Fruit fly (Drosophila melanogaster) whole organism, embryonic: ENCODE measurements around the gene CG15461.

Experiments
- Abd-B ChIP-seq: fragments of 200-800 bp; sonication (Bioruptor generic); optimal IDR thresholded peaks from 2 replicates; lab custom pipeline; 2018; ENCODE audit warnings: missing biosample characterization, mild to moderate bottlenecking, missing genetic modification characterization, moderate library complexity
- Ada2b ChIP-seq: fragments of 200-800 bp; sonication (Bioruptor generic); IDR thresholded peaks from 2 replicates; pipeline ENCODE4 v1.3.6; 2022; ENCODE audit warnings: missing biosample characterization, missing genetic modification characterization
- Blimp-1 ChIP-seq: fragments of 200-800 bp; sonication (Bioruptor generic); optimal IDR thresholded peaks from 3 replicates; lab custom pipeline; 2018; ENCODE audit warnings: missing biosample characterization, missing genetic modification characterization, mild to moderate bottlenecking, moderate library complexity, missing genetic modification reagents
- CG10462 ChIP-seq: fragments of 200-800 bp; sonication (Bioruptor generic); optimal IDR thresholded peaks from 2 replicates; lab custom pipeline; 2016; ENCODE audit warnings: missing biosample characterization, missing genetic modification characterization
- CG10654 ChIP-seq: fragments of 200-800 bp; sonication (Bioruptor generic); optimal IDR thresholded peaks from 2 replicates; lab custom pipeline; 2016; ENCODE audit warnings: missing biosample characterization, missing genetic modification characterization
- CG13123 ChIP-seq: fragments of 200-800 bp; sonication (Bioruptor generic); optimal IDR thresholded peaks from 2 replicates; lab custom pipeline; 2016; ENCODE audit warnings: missing biosample characterization, missing genetic modification characterization
- CG14667 ChIP-seq: fragments of 200-800 bp; sonication (Bioruptor generic); IDR thresholded peaks from 2 replicates; pipeline ENCODE4 v1.3.6; 2022; ENCODE audit warnings: missing biosample characterization, missing genetic modification characterization
- CG14710 ChIP-seq: fragments of 200-800 bp; sonication (Bioruptor generic); optimal IDR thresholded peaks from 3 replicates; lab custom pipeline; 2019; ENCODE audit warnings: missing biosample characterization, mild to moderate bottlenecking, missing genetic modification characterization, moderate library complexity
- CG15601 ChIP-seq: fragments of 200-800 bp; sonication (Bioruptor generic); optimal IDR thresholded peaks from 3 replicates; lab custom pipeline; 2019; ENCODE audit warnings: missing biosample characterization, mild to moderate bottlenecking, missing genetic modification characterization, moderate library complexity
- CG2120 ChIP-seq: fragments of 200-800 bp; sonication (Bioruptor generic); optimal IDR thresholded peaks from 3 replicates; lab custom pipeline; 2016; ENCODE audit warnings: missing biosample characterization, missing genetic modification characterization
- CG2129 ChIP-seq: fragments of 200-800 bp; sonication (Bioruptor generic); IDR thresholded peaks from 2 replicates; pipeline ENCODE4 v1.3.6; 2022; ENCODE audit warnings: missing biosample characterization, missing genetic modification characterization; ENCODE audit not compliant: partially characterized antibody
- CG30431 ChIP-seq: fragments of 200-800 bp; sonication (Bioruptor generic); optimal IDR thresholded peaks from 2 replicates; lab custom pipeline; 2017; ENCODE audit warnings: missing biosample characterization, missing genetic modification characterization
- CG32532 ChIP-seq: fragments of 200-800 bp; sonication (Bioruptor generic); IDR thresholded peaks from 2 replicates; pipeline ENCODE4 v1.3.6; 2022; ENCODE audit warnings: missing biosample characterization, missing genetic modification characterization
- CG4730 ChIP-seq: fragments of 200-800 bp; sonication (Bioruptor generic); IDR thresholded peaks from 2 replicates; pipeline ENCODE4 v1.3.6; 2022; ENCODE audit warnings: missing biosample characterization, missing genetic modification characterization
- CG4820 ChIP-seq: fragments of 200-800 bp; sonication (Bioruptor generic); optimal IDR thresholded peaks from 3 replicates; lab custom pipeline; 2016; ENCODE audit warnings: missing biosample characterization, missing genetic modification characterization
- CG6683 ChIP-seq: fragments of 200-800 bp; sonication (Bioruptor generic); optimal IDR thresholded peaks from 2 replicates; lab custom pipeline; 2017; ENCODE audit warnings: missing biosample characterization, mild to moderate bottlenecking, missing genetic modification characterization, missing genetic modification reagents
- CG7372 ChIP-seq: fragments of 200-800 bp; sonication (Bioruptor generic); IDR thresholded peaks from 2 replicates; pipeline ENCODE4 v1.3.6; 2022; ENCODE audit warnings: missing biosample characterization, missing genetic modification characterization
- CG7987 ChIP-seq: fragments of 200-800 bp; sonication (Bioruptor generic); optimal IDR thresholded peaks from 2 replicates; lab custom pipeline; 2018; ENCODE audit warnings: missing biosample characterization, mild to moderate bottlenecking, missing genetic modification characterization, moderate library complexity
- CG9215 ChIP-seq: fragments of 200-800 bp; sonication (Bioruptor generic); IDR thresholded peaks from 2 replicates; pipeline ENCODE4 v1.3.6; 2022; ENCODE audit warnings: missing biosample characterization, missing genetic modification characterization
- CoRest ChIP-seq: fragments of 200-800 bp; sonication (Bioruptor generic); optimal IDR thresholded peaks from 3 replicates; lab custom pipeline; 2018; ENCODE audit warnings: missing biosample characterization, mild to moderate bottlenecking, missing genetic modification characterization, moderate library complexity
- CrebB ChIP-seq: fragments of 200-800 bp; sonication (Bioruptor generic); optimal IDR thresholded peaks from 3 replicates; lab custom pipeline; 2018; ENCODE audit warnings: missing biosample characterization, mild to moderate bottlenecking, missing genetic modification characterization
- Hsf ChIP-seq: fragments of 200-800 bp; sonication (Bioruptor generic); optimal IDR thresholded peaks from 3 replicates; lab custom pipeline; 2016; ENCODE audit warnings: missing biosample characterization, missing genetic modification characterization
- Lim3 ChIP-seq: fragments of 200-800 bp; sonication (Bioruptor generic); IDR thresholded peaks from 2 replicates; pipeline ENCODE4 v1.3.6; 2022; ENCODE audit warnings: missing biosample characterization, missing genetic modification characterization
- Nf-YC ChIP-seq: fragments of 200-800 bp; optimal IDR thresholded peaks from 3 replicates; lab custom pipeline; 2019; ENCODE audit warnings: missing biosample characterization, mild to moderate bottlenecking, missing genetic modification characterization, moderate library complexity
- PHDP ChIP-seq: fragments of 200-800 bp; sonication (Bioruptor generic); optimal IDR thresholded peaks from 3 replicates; lab custom pipeline; 2018; ENCODE audit warnings: missing biosample characterization, mild to moderate bottlenecking, missing genetic modification characterization, moderate library complexity
- Six4 ChIP-seq: fragments of 200-800 bp; sonication (Bioruptor generic); optimal IDR thresholded peaks from 2 replicates; lab custom pipeline; 2016; ENCODE audit warnings: missing biosample characterization, missing genetic modification characterization
- TFAM ChIP-seq: fragments of 200-800 bp; sonication (Bioruptor generic); optimal IDR thresholded peaks from 2 replicates; lab custom pipeline; 2017; ENCODE audit warnings: missing biosample characterization, missing genetic modification characterization, inconsistent platforms
- Trl ChIP-seq, 3 experiments: fragments of >200 bp in 2 of 3; fragments of 200-800 bp in 1 of 3; sonication (Bioruptor generic) in 1 of 3; optimal IDR thresholded peaks; 2 replicates in 1 of 3; 3 replicates in 2 of 3; lab custom pipeline; 2016 to 2017; ENCODE audit warnings: missing biosample characterization in 1 of 3, missing genetic modification characterization in 1 of 3
- bsh ChIP-seq, 2 experiments: fragments of 200-800 bp; sonication (Bioruptor generic); optimal IDR thresholded peaks; 2 replicates each; lab custom pipeline; 2017 to 2018; ENCODE audit warnings: mild to moderate bottlenecking in 2 of 2, missing biosample characterization in 2 of 2, missing genetic modification characterization in 2 of 2, moderate library complexity in 1 of 2
- cg ChIP-seq: fragments of 200-800 bp; sonication (Bioruptor generic); optimal IDR thresholded peaks from 3 replicates; lab custom pipeline; 2019; ENCODE audit warnings: missing biosample characterization, mild to moderate bottlenecking, missing genetic modification characterization, moderate library complexity
- crc ChIP-seq: fragments of 200-800 bp; sonication (Bioruptor generic); optimal IDR thresholded peaks from 2 replicates; lab custom pipeline; 2016; ENCODE audit warnings: missing biosample characterization, missing genetic modification characterization
- dati ChIP-seq: fragments of 200-800 bp; sonication (Bioruptor generic); IDR thresholded peaks from 2 replicates; pipeline ENCODE4 v1.3.6; 2022; ENCODE audit warnings: missing biosample characterization, missing genetic modification characterization
- dimm ChIP-seq: fragments of 200-800 bp; sonication (Bioruptor generic); IDR thresholded peaks from 2 replicates; pipeline ENCODE4 v1.3.6; 2022; ENCODE audit warnings: missing biosample characterization, missing genetic modification characterization
- dmrt11E ChIP-seq: fragments of 200-800 bp; sonication (Bioruptor generic); optimal IDR thresholded peaks from 3 replicates; lab custom pipeline; 2018; ENCODE audit warnings: missing biosample characterization, mild to moderate bottlenecking, missing genetic modification characterization, moderate library complexity
- dysf ChIP-seq: fragments of 200-800 bp; sonication (Bioruptor generic); IDR thresholded peaks from 3 replicates; pipeline ENCODE4 v1.3.6; 2022; ENCODE audit warnings: missing biosample characterization, missing genetic modification characterization
- gem ChIP-seq: fragments of 200-800 bp; sonication (Bioruptor generic); optimal IDR thresholded peaks from 2 replicates; lab custom pipeline; 2019; ENCODE audit warnings: missing biosample characterization, mild to moderate bottlenecking, missing genetic modification characterization, moderate library complexity
- grn ChIP-seq: fragments of 200-800 bp; sonication (Bioruptor generic); optimal IDR thresholded peaks from 3 replicates; lab custom pipeline; 2017; ENCODE audit warnings: missing biosample characterization, missing genetic modification characterization
- hkb ChIP-seq, 2 experiments: fragments of 200-800 bp in 1 of 2; fragments of >200 bp in 1 of 2; sonication (Bioruptor generic) in 1 of 2; IDR thresholded peaks in 1 of 2; optimal IDR thresholded peaks in 1 of 2; 2 replicates each; pipeline versions ENCODE4 v1.3.6 to Lab custom; 2017 to 2022; ENCODE audit warnings: missing biosample characterization in 1 of 2, missing genetic modification characterization in 1 of 2
- hth ChIP-seq: fragments of >200 bp; optimal IDR thresholded peaks from 2 replicates; lab custom pipeline; 2017; ENCODE audit warnings: inconsistent platforms
- mirr ChIP-seq: fragments of 200-800 bp; sonication (Bioruptor generic); optimal IDR thresholded peaks from 3 replicates; lab custom pipeline; 2018; ENCODE audit warnings: missing biosample characterization, mild to moderate bottlenecking, missing genetic modification characterization
- odd ChIP-seq: fragments of 200-800 bp; sonication (Bioruptor generic); optimal IDR thresholded peaks from 2 replicates; lab custom pipeline; 2017; ENCODE audit warnings: missing biosample characterization, mild to moderate bottlenecking, missing genetic modification characterization
- org-1 ChIP-seq: fragments of 200-800 bp; sonication (Bioruptor generic); optimal IDR thresholded peaks from 2 replicates; lab custom pipeline; 2017; ENCODE audit warnings: missing biosample characterization, missing genetic modification characterization
- pb ChIP-seq: fragments of 200-800 bp; sonication (Bioruptor generic); optimal IDR thresholded peaks from 3 replicates; lab custom pipeline; 2016; ENCODE audit warnings: missing biosample characterization, missing genetic modification characterization
- phol ChIP-seq: fragments of 200-800 bp; sonication (Bioruptor generic); optimal IDR thresholded peaks from 3 replicates; lab custom pipeline; 2018; ENCODE audit warnings: missing biosample characterization, mild to moderate bottlenecking, missing genetic modification characterization, moderate library complexity
- shn ChIP-seq: fragments of 200-800 bp; sonication (Bioruptor generic); optimal IDR thresholded peaks from 3 replicates; lab custom pipeline; 2016; ENCODE audit warnings: missing biosample characterization, missing genetic modification characterization
- sob ChIP-seq: fragments of 200-800 bp; sonication (Bioruptor generic); IDR thresholded peaks from 2 replicates; pipeline ENCODE4 v1.3.6; 2022; ENCODE audit warnings: missing biosample characterization, missing genetic modification characterization
- sqz ChIP-seq: fragments of 200-800 bp; sonication (Bioruptor generic); optimal IDR thresholded peaks from 3 replicates; lab custom pipeline; 2018; ENCODE audit warnings: missing biosample characterization, mild to moderate bottlenecking, missing genetic modification characterization
- stc ChIP-seq: fragments of 200-800 bp; sonication (Bioruptor generic); IDR thresholded peaks from 2 replicates; pipeline ENCODE4 v1.3.6; 2022; ENCODE audit warnings: missing biosample characterization, missing genetic modification characterization
- sug ChIP-seq: fragments of 200-800 bp; optimal IDR thresholded peaks from 2 replicates; lab custom pipeline; 2019; ENCODE audit warnings: missing biosample characterization, mild to moderate bottlenecking, missing genetic modification characterization, moderate library complexity
- zfh2 ChIP-seq: fragments of 200-800 bp; sonication (Bioruptor generic); optimal IDR thresholded peaks from 2 replicates; lab custom pipeline; 2016; ENCODE audit warnings: missing biosample characterization, missing genetic modification characterization

The CG15461 gene

dm6 chrX:20511382-20511853 is 25.4 kb downstream of the CG15461 start, which contains the start of gene CG1812 (continued):
- TF ChIP-seq sug (peak; percentile 56), PHDP (tag; lab: Kevin White, UChicago) (peak; percentile 34), phol (tag; lab: Kevin White, UChicago) (peak; percentile 18), sqz (GFP tag; lab: Kevin White, UChicago) (no peak), CG6683 (GFP tag; lab: Kevin White, UChicago) (no peak), gem (peak; percentile 51), CG14667 (no peak), Hsf (GFP tag; lab: Kevin White, UChicago) (peak; percentile 47), Six4 (GFP tag; lab: Kevin White, UChicago) (no peak), Nf-YC (peak; percentile 18), CG9215 (no peak), zfh2 (GFP tag; lab: Kevin White, UChicago) (no peak), TFAM (no peak), CrebB (tag; lab: Kevin White, UChicago) (peak; percentile 38), cg (GFP tag; lab: Kevin White, UChicago) (no peak), CoRest (tag; lab: Kevin White, UChicago) (peak; percentile 35), mirr (GFP tag; lab: Kevin White, UChicago) (peak; percentile 4), grn (GFP tag; lab: Kevin White, UChicago) (no peak), CG4730 (GFP tag; lab: Robert Waterston, UW) (no peak), hth (lab: Kevin White, UChicago) (no peak), shn (GFP tag; lab: Kevin White, UChicago) (peak; percentile 60), hkb (optimal IDR thresholded peaks at IDR 0.05; lab: Kevin White, UChicago) (no peak), hkb (GFP tag; IDR thresholded peaks at IDR 0.05; lab: Robert Waterston, UW) (peak; percentile 65), Abd-B (GFP tag; lab: Kevin White, UChicago) (no peak), sob (GFP tag; lab: Robert Waterston, UW) (peak; percentile 50), Trl (optimal IDR thresholded peaks at IDR 0.05; lab: Kevin White, UChicago) (no peak), Trl (GFP tag; optimal IDR thresholded peaks at IDR 0.05; lab: Kevin White, UChicago) (no peak), dimm (GFP tag; lab: Robert Waterston, UW) (no peak), CG2120 (GFP tag; lab: Kevin White, UChicago) (peak; percentile 62), stc (GFP tag; lab: Robert Waterston, UW) (peak; percentile 67), CG10654 (no peak), CG30431 (GFP tag; lab: Kevin White, UChicago) (no peak), CG32532 (GFP tag; lab: Robert Waterston, UW) (peak; percentile 65), Blimp-1 (GFP tag; lab: Kevin White, UChicago) (peak; percentile 19), dysf (GFP tag; lab: Robert Waterston, UW) (peak; percentile 61; the same call in 2 of the 3 replicates), bsh (GFP tag; optimal IDR thresholded peaks at IDR 0.05; lab: Kevin White, UChicago) (peak in 1 of 2 experiments; percentile 52), dmrt11E (tag; lab: Kevin White, UChicago) (peak; percentile 17), Ada2b (peak; percentile 47; the same call in 1 of the 2 replicates), crc (GFP tag; lab: Kevin White, UChicago) (no peak), Lim3 (GFP tag; lab: Robert Waterston, UW) (no peak), pb (no peak), CG2129 (no peak), CG15601 (tag; lab: Kevin White, UChicago) (no peak), org-1 (GFP tag; lab: Kevin White, UChicago) (peak; percentile 8), CG10462 (GFP tag; lab: Kevin White, UChicago) (no peak), CG14710 (tag; lab: Kevin White, UChicago) (peak; percentile 8), dati (GFP tag; lab: Robert Waterston, UW) (no peak), CG4820 (no peak), odd (GFP tag; lab: Kevin White, UChicago) (no peak), CG7372 (GFP tag; lab: Robert Waterston, UW) (no peak), CG7987 (GFP tag; lab: Kevin White, UChicago) (no peak), CG13123 (GFP tag; lab: Kevin White, UChicago) (no peak)
